Worm (Caenorhabditis elegans): ENCODE measurements around the gene exo-1.

DNA sequence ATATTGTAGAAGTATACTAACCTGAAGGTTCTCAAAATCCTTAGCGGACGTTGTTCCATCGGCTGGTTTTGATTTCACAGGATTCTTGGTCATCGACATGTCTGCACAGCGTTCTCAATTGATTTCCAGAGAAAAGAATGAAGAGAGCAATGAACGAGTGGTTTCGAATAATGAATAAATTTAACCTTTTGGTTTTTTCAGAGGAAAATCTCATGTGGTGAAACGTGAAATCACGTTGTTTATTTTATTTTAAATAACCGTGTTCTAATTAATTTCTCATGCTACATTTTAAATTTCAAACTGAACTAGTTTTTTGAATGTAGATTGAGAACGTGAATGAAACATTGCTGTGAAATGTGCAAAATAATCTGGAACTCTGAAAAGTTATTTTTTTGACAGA is 43.1 kb upstream of the exo-1 start, which contains the start of gene T03F6.6:
- TF ChIP-seq tbx-2 (tag; optimal IDR thresholded peaks at IDR 0.05) (no peak), lin-14 (GFP tag; optimal IDR thresholded peaks at IDR 0.05) (no peak), ceh-88 (GFP tag; IDR thresholded peaks at IDR 0.05) (no peak), lir-3 (tag; optimal IDR thresholded peaks at IDR 0.05; ENCODE audit: poor library complexity) (no peak), zag-1 (tag; optimal IDR thresholded peaks at IDR 0.05) (no peak), ama-1 (optimal IDR thresholded peaks at IDR 0.05) (no peak), mab-9 (GFP tag; IDR thresholded peaks at IDR 0.05) (no peak), unc-86 (tag; optimal IDR thresholded peaks at IDR 0.05) (no peak), egl-27 (tag; optimal IDR thresholded peaks at IDR 0.05) (no peak), jun-1 (tag; optimal IDR thresholded peaks at IDR 0.05) (no peak), C04F5.9 (tag; optimal IDR thresholded peaks at IDR 0.05) (no peak), unc-62 (GFP tag; optimal IDR thresholded peaks at IDR 0.05) (no peak), ztf-4 (tag; optimal IDR thresholded peaks at IDR 0.05) (no peak), dpl-1 (GFP tag; optimal IDR thresholded peaks at IDR 0.05) (no peak)
